Worm (Caenorhabditis elegans) whole organism, L2 larva: ENCODE data around the gene R03G5.6.

ENCODE experiments used
- C34F6.9 ChIP-seq: fragments of 150-350 bp; optimal IDR thresholded peaks from 2 replicates; lab custom pipeline; 2014; ENCODE audit warnings: missing biosample characterization, missing genetic modification characterization
- F13H6.1 ChIP-seq: sonication (generic microtip); optimal IDR thresholded peaks from 2 replicates; lab custom pipeline; 2016; ENCODE audit warnings: missing genetic modification characterization, missing compliant biosample characterization
- R02D3.7 ChIP-seq: fragments of 150-350 bp; optimal IDR thresholded peaks from 2 replicates; lab custom pipeline; 2014; ENCODE audit warnings: missing biosample characterization, missing genetic modification characterization
- Y55F3AM.14 ChIP-seq: fragments of 200-800 bp; sonication (Bioruptor generic); optimal IDR thresholded peaks from 2 replicates; lab custom pipeline; 2018; ENCODE audit warnings: mild to moderate bottlenecking, missing genetic modification characterization, missing compliant biosample characterization
- ZK546.5 ChIP-seq: sonication (generic microtip); optimal IDR thresholded peaks from 2 replicates; lab custom pipeline; 2017; ENCODE audit warnings: missing biosample characterization, missing genetic modification characterization
- alr-1 ChIP-seq: fragments of 150-350 bp; optimal IDR thresholded peaks from 2 replicates; lab custom pipeline; 2014; ENCODE audit warnings: missing biosample characterization, missing genetic modification characterization
- aly-2 ChIP-seq: fragments of 150-350 bp; optimal IDR thresholded peaks from 2 replicates; lab custom pipeline; 2014; ENCODE audit warnings: missing biosample characterization, missing genetic modification characterization
- blmp-1 ChIP-seq: sonication (generic microtip); optimal IDR thresholded peaks from 2 replicates; lab custom pipeline; 2017; ENCODE audit warnings: missing genetic modification characterization, mild to moderate bottlenecking, missing compliant biosample characterization, antibody characterized with exemption, moderate library complexity; ENCODE audit not compliant: insufficient read depth
- ceh-16 ChIP-seq: fragments of 150-350 bp; optimal IDR thresholded peaks from 2 replicates; lab custom pipeline; 2014; ENCODE audit warnings: missing biosample characterization, missing genetic modification characterization
- ceh-82 ChIP-seq: fragments of 150-350 bp; optimal IDR thresholded peaks from 2 replicates; lab custom pipeline; 2014; ENCODE audit warnings: missing biosample characterization, missing genetic modification characterization
- crh-2 ChIP-seq: sonication (generic microtip); optimal IDR thresholded peaks from 2 replicates; lab custom pipeline; 2017; ENCODE audit warnings: missing biosample characterization, missing genetic modification characterization
- dmd-4 ChIP-seq: sonication (generic microtip); optimal IDR thresholded peaks from 2 replicates; lab custom pipeline; 2017; ENCODE audit warnings: missing biosample characterization, missing genetic modification characterization
- egl-27 ChIP-seq: sonication (generic microtip); optimal IDR thresholded peaks from 3 replicates; lab custom pipeline; 2017; ENCODE audit warnings: missing biosample characterization, missing genetic modification reagents, missing genetic modification characterization
- elt-1 ChIP-seq: fragments of 150-350 bp; optimal IDR thresholded peaks from 2 replicates; lab custom pipeline; 2014; ENCODE audit warnings: missing biosample characterization, missing genetic modification characterization
- elt-3 ChIP-seq: sonication (generic microtip); optimal IDR thresholded peaks from 2 replicates; lab custom pipeline; 2017; ENCODE audit warnings: missing biosample characterization, missing genetic modification characterization
- fos-1 ChIP-seq: fragments of 150-350 bp; optimal IDR thresholded peaks from 2 replicates; lab custom pipeline; 2014; ENCODE audit warnings: missing biosample characterization, missing genetic modification characterization
- gmeb-1 ChIP-seq: fragments of 150-350 bp; optimal IDR thresholded peaks from 2 replicates; lab custom pipeline; 2014; ENCODE audit warnings: missing biosample characterization, missing genetic modification characterization
- lin-11 ChIP-seq: fragments of 150-350 bp; sonication (generic microtip); optimal IDR thresholded peaks from 2 replicates; lab custom pipeline; 2014; ENCODE audit warnings: missing biosample characterization, missing genetic modification characterization, inconsistent platforms, mixed read lengths
- lin-13 ChIP-seq: fragments of 150-350 bp; optimal IDR thresholded peaks from 2 replicates; lab custom pipeline; 2014; ENCODE audit warnings: missing biosample characterization, missing genetic modification reagents, missing genetic modification characterization
- lin-39 ChIP-seq: fragments of 150-350 bp; optimal IDR thresholded peaks from 2 replicates; lab custom pipeline; 2014; ENCODE audit warnings: missing biosample characterization, missing genetic modification reagents, missing genetic modification characterization
- lsy-2 ChIP-seq, 2 experiments: fragments of 150-350 bp in 1 of 2; sonication (generic microtip) in 1 of 2; optimal IDR thresholded peaks; 2 replicates each; lab custom pipeline; 2014 to 2017; ENCODE audit warnings: missing biosample characterization in 2 of 2, missing genetic modification characterization in 2 of 2
- mab-5 ChIP-seq: fragments of 150-350 bp; optimal IDR thresholded peaks from 2 replicates; lab custom pipeline; 2014; ENCODE audit warnings: missing biosample characterization, missing genetic modification characterization
- mbf-1 ChIP-seq: sonication (generic microtip); optimal IDR thresholded peaks from 2 replicates; lab custom pipeline; 2017; ENCODE audit warnings: missing biosample characterization, missing genetic modification characterization
- mdl-1 ChIP-seq, 2 experiments: fragments of 150-350 bp in 1 of 2; sonication (generic microtip) in 1 of 2; optimal IDR thresholded peaks; 2 replicates each; lab custom pipeline; 2017; ENCODE audit warnings: missing biosample characterization in 2 of 2, missing genetic modification characterization in 2 of 2
- nhr-10 ChIP-seq: sonication (generic microtip); optimal IDR thresholded peaks from 2 replicates; lab custom pipeline; 2017; ENCODE audit warnings: missing biosample characterization, missing genetic modification characterization
- nhr-11 ChIP-seq: fragments of 150-350 bp; optimal IDR thresholded peaks from 2 replicates; lab custom pipeline; 2014; ENCODE audit warnings: missing biosample characterization, missing genetic modification characterization
- nhr-12 ChIP-seq: fragments of 150-350 bp; optimal IDR thresholded peaks from 2 replicates; lab custom pipeline; 2014; ENCODE audit warnings: missing biosample characterization, missing genetic modification characterization
- nhr-129 ChIP-seq: fragments of 150-350 bp; optimal IDR thresholded peaks from 2 replicates; lab custom pipeline; 2014; ENCODE audit warnings: missing biosample characterization, missing genetic modification characterization
- nhr-21 ChIP-seq: fragments of 150-350 bp; optimal IDR thresholded peaks from 2 replicates; lab custom pipeline; 2014; ENCODE audit warnings: missing biosample characterization, missing genetic modification characterization
- nhr-23 ChIP-seq: fragments of 150-350 bp; optimal IDR thresholded peaks from 2 replicates; lab custom pipeline; 2014; ENCODE audit warnings: missing biosample characterization, missing genetic modification reagents, missing genetic modification characterization
- nhr-237 ChIP-seq: fragments of 150-350 bp; optimal IDR thresholded peaks from 2 replicates; lab custom pipeline; 2014; ENCODE audit warnings: missing biosample characterization, missing genetic modification characterization
- nhr-25 ChIP-seq: fragments of 150-350 bp; sonication (generic microtip); optimal IDR thresholded peaks from 3 replicates; lab custom pipeline; 2014; ENCODE audit warnings: missing biosample characterization, missing genetic modification characterization
- nhr-6 ChIP-seq: fragments of 150-350 bp; optimal IDR thresholded peaks from 2 replicates; lab custom pipeline; 2014; ENCODE audit warnings: missing biosample characterization, missing genetic modification characterization
- nhr-77 ChIP-seq: fragments of 150-350 bp; optimal IDR thresholded peaks from 2 replicates; lab custom pipeline; 2014; ENCODE audit warnings: missing biosample characterization, missing genetic modification characterization
- peb-1 ChIP-seq: fragments of 150-350 bp; optimal IDR thresholded peaks from 2 replicates; lab custom pipeline; 2014; ENCODE audit warnings: missing biosample characterization, missing genetic modification characterization
- sem-4 ChIP-seq: fragments of 150-350 bp; optimal IDR thresholded peaks from 2 replicates; lab custom pipeline; 2014; ENCODE audit warnings: missing biosample characterization, missing genetic modification reagents, missing genetic modification characterization
- skn-1 ChIP-seq: sonication (generic microtip); optimal IDR thresholded peaks from 2 replicates; lab custom pipeline; 2017; ENCODE audit warnings: missing biosample characterization, missing genetic modification characterization
- sma-3 ChIP-seq: sonication (generic microtip); optimal IDR thresholded peaks from 2 replicates; lab custom pipeline; 2016; ENCODE audit warnings: missing genetic modification reagents, missing genetic modification characterization, missing compliant biosample characterization
- sma-9 ChIP-seq, 2 experiments: fragments of 150-350 bp in 1 of 2; sonication (generic microtip) in 1 of 2; optimal IDR thresholded peaks; 2 replicates each; lab custom pipeline; 2014 to 2016; ENCODE audit warnings: missing genetic modification characterization in 2 of 2, mild to moderate bottlenecking in 1 of 2, missing biosample characterization in 1 of 2, missing compliant biosample characterization in 1 of 2, missing genetic modification reagents in 1 of 2, moderate library complexity in 1 of 2
- snpc-4 ChIP-seq: fragments of 150-350 bp; optimal IDR thresholded peaks from 2 replicates; lab custom pipeline; 2014; ENCODE audit warnings: missing biosample characterization, missing genetic modification characterization
- unc-39 ChIP-seq: fragments of 150-350 bp; optimal IDR thresholded peaks from 2 replicates; lab custom pipeline; 2014; ENCODE audit warnings: missing biosample characterization, missing genetic modification characterization
- unc-55 ChIP-seq: fragments of 150-350 bp; sonication (generic microtip); optimal IDR thresholded peaks from 3 replicates; lab custom pipeline; 2014; ENCODE audit warnings: missing biosample characterization, missing genetic modification reagents, missing genetic modification characterization
- unc-62 ChIP-seq: fragments of 150-350 bp; optimal IDR thresholded peaks from 2 replicates; lab custom pipeline; 2014; ENCODE audit warnings: missing biosample characterization, missing genetic modification reagents, missing genetic modification characterization
- zag-1 ChIP-seq: fragments of 150-350 bp; optimal IDR thresholded peaks from 2 replicates; lab custom pipeline; 2014; ENCODE audit warnings: missing biosample characterization, missing genetic modification characterization
- ztf-1 ChIP-seq: fragments of 200-800 bp; sonication (Bioruptor generic); conservative IDR thresholded peaks from 2 replicates; pipeline ENCODE4 v1.3.6; 2022; ENCODE audit warnings: missing genetic modification characterization, missing compliant biosample characterization
- ztf-11 ChIP-seq: sonication (generic microtip); optimal IDR thresholded peaks from 2 replicates; lab custom pipeline; 2017; ENCODE audit warnings: missing biosample characterization, missing genetic modification characterization

Gene R03G5.6

ce11 chrX:7810991-7811390 lies 5.7 kb downstream of the R03G5.6 start:
- TF ChIP-seq nhr-21 (tag; lab: Kevin White, UChicago) (peak; percentile 41), nhr-129 (tag; lab: Kevin White, UChicago) (peak; percentile 9), lin-13 (GFP tag; lab: Kevin White, UChicago) (peak; percentile 30), crh-2 (tag; lab: Kevin White, UChicago) (peak; percentile 46), nhr-6 (tag; lab: Kevin White, UChicago) (peak; percentile 34), mdl-1 (tag; optimal IDR thresholded peaks at IDR 0.05; lab: Kevin White, UChicago) (no peak), Y55F3AM.14 (GFP tag; lab: Kevin White, UChicago) (no peak), snpc-4 (no peak), lsy-2 (tag; optimal IDR thresholded peaks at IDR 0.05; lab: Kevin White, UChicago) (peak in 1 of 2 experiments; percentile 33), sma-9 (GFP tag; optimal IDR thresholded peaks at IDR 0.05; lab: Kevin White, UChicago) (peak; percentile 69), sma-9 (tag; optimal IDR thresholded peaks at IDR 0.05; lab: Kevin White, UChicago) (no peak), ZK546.5 (tag; lab: Kevin White, UChicago) (no peak), mbf-1 (tag; lab: Kevin White, UChicago) (no peak), R02D3.7 (tag; lab: Kevin White, UChicago) (no peak), sma-3 (GFP tag; lab: Kevin White, UChicago) (no peak), nhr-77 (tag; lab: Kevin White, UChicago) (no peak), gmeb-1 (no peak), nhr-23 (tag; lab: Kevin White, UChicago) (no peak), unc-62 (no peak), aly-2 (no peak), alr-1 (tag; lab: Kevin White, UChicago) (no peak), C34F6.9 (tag; lab: Kevin White, UChicago) (peak; percentile 25), elt-1 (tag; lab: Kevin White, UChicago) (no peak), nhr-237 (tag; lab: Kevin White, UChicago) (no peak), unc-55 (GFP tag; lab: Kevin White, UChicago) (peak; percentile 22), fos-1 (tag; lab: Kevin White, UChicago) (no peak), mab-5 (tag; lab: Kevin White, UChicago) (no peak)

- TF ChIP-seq sma-3 (GFP tag; lab: Kevin White, UChicago): peak; percentile 2
- TF ChIP-seq alr-1 (tag; lab: Kevin White, UChicago): no peak
- TF ChIP-seq ceh-16: peak; percentile 32
- TF ChIP-seq skn-1: no peak
- TF ChIP-seq ZK546.5 (tag; lab: Kevin White, UChicago): no peak
- TF ChIP-seq sma-9 (GFP tag; optimal IDR thresholded peaks at IDR 0.05; lab: Kevin White, UChicago): peak; percentile 48
- TF ChIP-seq sma-9 (tag; optimal IDR thresholded peaks at IDR 0.05; lab: Kevin White, UChicago): no peak
- peak in 1 of 2 experiments; percentile 23 for TF ChIP-seq mdl-1 (tag; optimal IDR thresholded peaks at IDR 0.05; lab: Kevin White, UChicago)
- no peak for TF ChIP-seq aly-2
- TF ChIP-seq egl-27: peak; percentile 12
- no peak for TF ChIP-seq ceh-82 (tag; lab: Kevin White, UChicago)
- TF ChIP-seq lin-39 (tag; lab: Kevin White, UChicago): no peak
- no peak for TF ChIP-seq gmeb-1
- no peak for TF ChIP-seq ztf-11 (tag; lab: Kevin White, UChicago)
- no peak for TF ChIP-seq nhr-237 (tag; lab: Kevin White, UChicago)
- no peak for TF ChIP-seq ztf-1 (GFP tag; lab: Robert Waterston, UW)
- TF ChIP-seq fos-1 (tag; lab: Kevin White, UChicago): peak; percentile 40
- no peak for TF ChIP-seq nhr-11 (tag; lab: Kevin White, UChicago)
- TF ChIP-seq mbf-1 (tag; lab: Kevin White, UChicago): no peak
- no peak for TF ChIP-seq nhr-21 (tag; lab: Kevin White, UChicago)
- no peak for TF ChIP-seq R02D3.7 (tag; lab: Kevin White, UChicago)
- peak; percentile 76 for TF ChIP-seq crh-2 (tag; lab: Kevin White, UChicago)
- no peak for TF ChIP-seq peb-1
- no peak for TF ChIP-seq nhr-77 (tag; lab: Kevin White, UChicago)
- no peak for TF ChIP-seq lin-11 (tag; lab: Kevin White, UChicago)
- TF ChIP-seq nhr-23 (tag; lab: Kevin White, UChicago): no peak
- TF ChIP-seq sem-4 (tag; lab: Kevin White, UChicago): peak; percentile 29
- no peak for TF ChIP-seq snpc-4
- no peak for TF ChIP-seq elt-3 (tag; lab: Kevin White, UChicago)
- no peak for TF ChIP-seq dmd-4 (tag; lab: Kevin White, UChicago)
- TF ChIP-seq unc-62: no peak
- TF ChIP-seq zag-1 (tag; lab: Kevin White, UChicago): peak; percentile 35
- TF ChIP-seq F13H6.1: peak; percentile 75
- TF ChIP-seq Y55F3AM.14 (GFP tag; lab: Kevin White, UChicago): no peak
- TF ChIP-seq nhr-6 (tag; lab: Kevin White, UChicago): peak; percentile 70
- peak; percentile 64 for TF ChIP-seq nhr-25 (tag; lab: Kevin White, UChicago)
- TF ChIP-seq lin-13 (GFP tag; lab: Kevin White, UChicago): no peak
- TF ChIP-seq lsy-2 (tag; optimal IDR thresholded peaks at IDR 0.05; lab: Kevin White, UChicago): peak; percentile 15 to 66
- TF ChIP-seq nhr-12: no peak
- TF ChIP-seq blmp-1: peak; percentile 59
- TF ChIP-seq unc-39 (tag; lab: Kevin White, UChicago): no peak
- TF ChIP-seq unc-55 (GFP tag; lab: Kevin White, UChicago): peak; percentile 22
- no peak for TF ChIP-seq mab-5 (tag; lab: Kevin White, UChicago)
- TF ChIP-seq nhr-10 (tag; lab: Kevin White, UChicago): no peak
These were observed 7.2 kb downstream of the R03G5.6 start for ce11 chrX:7809352-7810196.
